Fruit fly (Drosophila melanogaster) whole organism, embryonic: ENCODE data around the gene CG14965.

ENCODE experiments used
- Atf-2 ChIP-seq: fragments of 200-800 bp; sonication (Bioruptor generic); optimal IDR thresholded peaks from 2 replicates; lab custom pipeline; 2016; ENCODE audit warnings: missing biosample characterization, missing genetic modification characterization
- BEAF-32 ChIP-seq: fragments of 200-800 bp; sonication (Bioruptor generic); optimal IDR thresholded peaks from 3 replicates; lab custom pipeline; 2017; ENCODE audit warnings: missing biosample characterization, missing genetic modification characterization, mild to moderate bottlenecking, moderate library complexity, missing genetic modification reagents
- CG12071 ChIP-seq: fragments of 200-800 bp; sonication (Bioruptor generic); optimal IDR thresholded peaks from 3 replicates; lab custom pipeline; 2018; ENCODE audit warnings: missing biosample characterization, mild to moderate bottlenecking, missing genetic modification characterization
- CG12104 ChIP-seq: fragments of 200-800 bp; sonication (Bioruptor generic); optimal IDR thresholded peaks from 3 replicates; lab custom pipeline; 2016; ENCODE audit warnings: missing biosample characterization, missing genetic modification characterization
- CG13424 ChIP-seq: fragments of 200-800 bp; sonication (Bioruptor generic); optimal IDR thresholded peaks from 2 replicates; lab custom pipeline; 2019; ENCODE audit warnings: missing biosample characterization, mild to moderate bottlenecking, missing genetic modification characterization, moderate library complexity
- CG15011 ChIP-seq: fragments of 200-800 bp; sonication (Bioruptor generic); optimal IDR thresholded peaks from 3 replicates; lab custom pipeline; 2018; ENCODE audit warnings: missing biosample characterization, mild to moderate bottlenecking, missing genetic modification characterization
- CG15269 ChIP-seq: fragments of 200-800 bp; sonication (Bioruptor generic); optimal IDR thresholded peaks from 2 replicates; lab custom pipeline; 2018; ENCODE audit warnings: missing biosample characterization, mild to moderate bottlenecking, missing genetic modification characterization, moderate library complexity
- CG17328 ChIP-seq: fragments of 200-800 bp; sonication (Bioruptor generic); IDR thresholded peaks from 2 replicates; pipeline ENCODE4 v1.3.6; 2022; ENCODE audit warnings: missing biosample characterization, missing genetic modification characterization
- CG17612 ChIP-seq: fragments of 200-800 bp; sonication (Bioruptor generic); IDR thresholded peaks from 2 replicates; pipeline ENCODE4 v1.3.6; 2022; ENCODE audit warnings: missing biosample characterization, missing genetic modification characterization
- CG2129 ChIP-seq: fragments of 200-800 bp; sonication (Bioruptor generic); IDR thresholded peaks from 2 replicates; pipeline ENCODE4 v1.3.6; 2022; ENCODE audit warnings: missing biosample characterization, missing genetic modification characterization; ENCODE audit not compliant: partially characterized antibody
- CG2712 ChIP-seq: fragments of 200-800 bp; optimal IDR thresholded peaks from 3 replicates; lab custom pipeline; 2019; ENCODE audit warnings: missing biosample characterization, mild to moderate bottlenecking, missing genetic modification characterization, moderate library complexity
- CG30020 ChIP-seq: fragments of 200-800 bp; optimal IDR thresholded peaks from 2 replicates; lab custom pipeline; 2019; ENCODE audit warnings: missing biosample characterization, mild to moderate bottlenecking, missing genetic modification characterization, moderate library complexity
- CG3281 ChIP-seq: fragments of 200-800 bp; sonication (Bioruptor generic); optimal IDR thresholded peaks from 3 replicates; lab custom pipeline; 2017; ENCODE audit warnings: missing biosample characterization, mild to moderate bottlenecking, missing genetic modification characterization
- CG3995 ChIP-seq: fragments of 200-800 bp; sonication (Bioruptor generic); optimal IDR thresholded peaks from 3 replicates; lab custom pipeline; 2016; ENCODE audit warnings: missing biosample characterization, missing genetic modification characterization
- CG5180 ChIP-seq: fragments of 200-800 bp; sonication (Bioruptor generic); optimal IDR thresholded peaks from 3 replicates; lab custom pipeline; 2017; ENCODE audit warnings: missing biosample characterization, missing genetic modification characterization, mild to moderate bottlenecking, moderate library complexity, missing genetic modification reagents
- CG9727 ChIP-seq: fragments of 200-800 bp; sonication (Bioruptor generic); optimal IDR thresholded peaks from 3 replicates; lab custom pipeline; 2017; ENCODE audit warnings: missing biosample characterization, mild to moderate bottlenecking, missing genetic modification characterization
- CTCF ChIP-seq: fragments of 200-800 bp; sonication (Bioruptor generic); optimal IDR thresholded peaks from 2 replicates; lab custom pipeline; 2017; ENCODE audit warnings: missing biosample characterization, mild to moderate bottlenecking, missing genetic modification characterization, moderate library complexity
- Ets65A ChIP-seq: fragments of 200-800 bp; sonication (Bioruptor generic); peaks from one replicate; lab custom pipeline; 2016; ENCODE audit warnings: missing biosample characterization, missing genetic modification characterization
- Fer2 ChIP-seq: fragments of 200-800 bp; sonication (Bioruptor generic); optimal IDR thresholded peaks from 2 replicates; lab custom pipeline; 2018; ENCODE audit warnings: missing biosample characterization, mild to moderate bottlenecking, missing genetic modification characterization, moderate library complexity
- Hmx ChIP-seq: fragments of 200-800 bp; sonication (Bioruptor generic); optimal IDR thresholded peaks from 2 replicates; lab custom pipeline; 2016; ENCODE audit warnings: missing biosample characterization, missing genetic modification characterization
- Kr ChIP-seq: fragments of 200-800 bp; sonication (Bioruptor generic); optimal IDR thresholded peaks from 2 replicates; lab custom pipeline; 2017; ENCODE audit warnings: missing biosample characterization, mild to moderate bottlenecking, missing genetic modification characterization
- NC2β ChIP-seq: fragments of 200-800 bp; sonication (Bioruptor generic); optimal IDR thresholded peaks from 2 replicates; lab custom pipeline; 2016; ENCODE audit warnings: missing biosample characterization, missing genetic modification characterization
- NK7.1 ChIP-seq: fragments of 200-800 bp; sonication (Bioruptor generic); optimal IDR thresholded peaks from 3 replicates; lab custom pipeline; 2016; ENCODE audit warnings: missing biosample characterization, missing genetic modification characterization
- Nf-YB ChIP-seq: fragments of 200-800 bp; sonication (Bioruptor generic); optimal IDR thresholded peaks from 3 replicates; lab custom pipeline; 2019; ENCODE audit warnings: missing biosample characterization, mild to moderate bottlenecking, missing genetic modification characterization, moderate library complexity
- Nf-YC ChIP-seq: fragments of 200-800 bp; optimal IDR thresholded peaks from 3 replicates; lab custom pipeline; 2019; ENCODE audit warnings: missing biosample characterization, mild to moderate bottlenecking, missing genetic modification characterization, moderate library complexity
- Poxn ChIP-seq: fragments of 200-800 bp; sonication (Bioruptor generic); IDR thresholded peaks from 2 replicates; pipeline ENCODE4 v1.3.6; 2022; ENCODE audit warnings: missing biosample characterization, missing genetic modification characterization
- Ravus ChIP-seq: fragments of 200-800 bp; sonication (Bioruptor generic); IDR thresholded peaks from 2 replicates; pipeline ENCODE4 v1.3.6; 2022; ENCODE audit warnings: missing biosample characterization, missing genetic modification characterization
- Sin3A ChIP-seq: fragments of >200 bp; optimal IDR thresholded peaks from 2 replicates; lab custom pipeline; 2018
- Vsx1 ChIP-seq: fragments of 200-800 bp; sonication (Bioruptor generic); optimal IDR thresholded peaks from 2 replicates; lab custom pipeline; 2017; ENCODE audit warnings: missing biosample characterization, mild to moderate bottlenecking, missing genetic modification characterization, missing genetic modification reagents
- al ChIP-seq: fragments of 200-800 bp; sonication (Bioruptor generic); IDR thresholded peaks from 2 replicates; pipeline ENCODE4 v1.3.6; 2022; ENCODE audit warnings: missing biosample characterization, missing genetic modification characterization
- corto ChIP-seq: fragments of 200-800 bp; sonication (Bioruptor generic); optimal IDR thresholded peaks from 2 replicates; lab custom pipeline; 2016; ENCODE audit warnings: missing biosample characterization, mild to moderate bottlenecking, missing genetic modification characterization, moderate library complexity
- croc ChIP-seq: fragments of 200-800 bp; sonication (Bioruptor generic); conservative IDR thresholded peaks from 3 replicates; pipeline ENCODE4 v1.3.6; 2022; ENCODE audit warnings: missing biosample characterization, missing genetic modification characterization
- crol ChIP-seq: fragments of 200-800 bp; sonication (Bioruptor generic); IDR thresholded peaks from 2 replicates; pipeline ENCODE4 v1.3.6; 2022; ENCODE audit warnings: missing biosample characterization, missing genetic modification characterization
- cwo ChIP-seq: fragments of 200-800 bp; sonication (Bioruptor generic); optimal IDR thresholded peaks from 3 replicates; lab custom pipeline; 2017; ENCODE audit warnings: missing biosample characterization, missing genetic modification characterization, mild to moderate bottlenecking, moderate library complexity, missing genetic modification reagents
- ems ChIP-seq: fragments of 200-800 bp; sonication (Bioruptor generic); optimal IDR thresholded peaks from 3 replicates; lab custom pipeline; 2016; ENCODE audit warnings: missing biosample characterization, missing genetic modification characterization
- eve ChIP-seq, 2 experiments: fragments of >200 bp; optimal IDR thresholded peaks; 2 replicates each; lab custom pipeline; 2017; ENCODE audit warnings: missing biosample characterization in 2 of 2, missing genetic modification characterization in 2 of 2
- fd64A ChIP-seq: fragments of 200-800 bp; sonication (Bioruptor generic); optimal IDR thresholded peaks from 3 replicates; lab custom pipeline; 2018; ENCODE audit warnings: missing biosample characterization, mild to moderate bottlenecking, missing genetic modification characterization
- h ChIP-seq: fragments of >200 bp; optimal IDR thresholded peaks from 2 replicates; lab custom pipeline; 2017
- lov ChIP-seq, 2 experiments: fragments of 200-800 bp in 1 of 2; fragments of >200 bp in 1 of 2; sonication (Bioruptor generic) in 1 of 2; IDR thresholded peaks in 1 of 2; optimal IDR thresholded peaks in 1 of 2; 2 replicates in 1 of 2; 3 replicates in 1 of 2; pipeline versions ENCODE4 v1.3.6 to Lab custom; 2017 to 2022; ENCODE audit warnings: missing biosample characterization in 1 of 2, missing genetic modification characterization in 1 of 2
- nerfin-1 ChIP-seq: fragments of 200-800 bp; sonication (Bioruptor generic); optimal IDR thresholded peaks from 3 replicates; lab custom pipeline; 2019; ENCODE audit warnings: missing biosample characterization, mild to moderate bottlenecking, missing genetic modification characterization, moderate library complexity
- odd ChIP-seq: fragments of 200-800 bp; sonication (Bioruptor generic); optimal IDR thresholded peaks from 2 replicates; lab custom pipeline; 2017; ENCODE audit warnings: missing biosample characterization, mild to moderate bottlenecking, missing genetic modification characterization
- peb ChIP-seq: fragments of 200-800 bp; sonication (Bioruptor generic); IDR thresholded peaks from 2 replicates; pipeline ENCODE4 v1.3.6; 2022; ENCODE audit warnings: missing biosample characterization, missing genetic modification characterization
- prd ChIP-seq, 3 experiments: fragments of >200 bp in 2 of 3; fragments of 200-800 bp in 1 of 3; sonication (Bioruptor generic) in 1 of 3; optimal IDR thresholded peaks in 2 of 3; IDR thresholded peaks in 1 of 3; 2 replicates in 2 of 3; 3 replicates in 1 of 3; pipeline versions ENCODE4 v1.3.6 to Lab custom; 2017 to 2022; ENCODE audit warnings: missing biosample characterization in 1 of 3, missing genetic modification characterization in 1 of 3
- row ChIP-seq: fragments of 200-800 bp; sonication (Bioruptor generic); IDR thresholded peaks from 3 replicates; pipeline ENCODE4 v1.3.6; 2022; ENCODE audit warnings: missing biosample characterization, missing genetic modification characterization
- run ChIP-seq: fragments of 200-800 bp; sonication (Bioruptor generic); optimal IDR thresholded peaks from 3 replicates; lab custom pipeline; 2018; ENCODE audit warnings: missing biosample characterization, mild to moderate bottlenecking, missing genetic modification characterization
- scrt ChIP-seq: fragments of 200-800 bp; sonication (Bioruptor generic); optimal IDR thresholded peaks from 2 replicates; lab custom pipeline; 2018; ENCODE audit warnings: missing biosample characterization, mild to moderate bottlenecking, missing genetic modification characterization, moderate library complexity
- sens-2 ChIP-seq: fragments of 200-800 bp; sonication (Bioruptor generic); IDR thresholded peaks from 2 replicates; pipeline ENCODE4 v1.3.6; 2022; ENCODE audit warnings: missing biosample characterization, missing genetic modification characterization
- slbo ChIP-seq: fragments of 200-800 bp; sonication (Bioruptor generic); IDR thresholded peaks from 2 replicates; pipeline ENCODE4 v1.3.6; 2022; ENCODE audit warnings: missing biosample characterization, missing genetic modification characterization
- tgo ChIP-seq: fragments of 200-800 bp; sonication (Bioruptor generic); IDR thresholded peaks from 3 replicates; pipeline ENCODE4 v1.3.6; 2022; ENCODE audit warnings: missing biosample characterization, missing genetic modification characterization

Gene CG14965

DNA sequence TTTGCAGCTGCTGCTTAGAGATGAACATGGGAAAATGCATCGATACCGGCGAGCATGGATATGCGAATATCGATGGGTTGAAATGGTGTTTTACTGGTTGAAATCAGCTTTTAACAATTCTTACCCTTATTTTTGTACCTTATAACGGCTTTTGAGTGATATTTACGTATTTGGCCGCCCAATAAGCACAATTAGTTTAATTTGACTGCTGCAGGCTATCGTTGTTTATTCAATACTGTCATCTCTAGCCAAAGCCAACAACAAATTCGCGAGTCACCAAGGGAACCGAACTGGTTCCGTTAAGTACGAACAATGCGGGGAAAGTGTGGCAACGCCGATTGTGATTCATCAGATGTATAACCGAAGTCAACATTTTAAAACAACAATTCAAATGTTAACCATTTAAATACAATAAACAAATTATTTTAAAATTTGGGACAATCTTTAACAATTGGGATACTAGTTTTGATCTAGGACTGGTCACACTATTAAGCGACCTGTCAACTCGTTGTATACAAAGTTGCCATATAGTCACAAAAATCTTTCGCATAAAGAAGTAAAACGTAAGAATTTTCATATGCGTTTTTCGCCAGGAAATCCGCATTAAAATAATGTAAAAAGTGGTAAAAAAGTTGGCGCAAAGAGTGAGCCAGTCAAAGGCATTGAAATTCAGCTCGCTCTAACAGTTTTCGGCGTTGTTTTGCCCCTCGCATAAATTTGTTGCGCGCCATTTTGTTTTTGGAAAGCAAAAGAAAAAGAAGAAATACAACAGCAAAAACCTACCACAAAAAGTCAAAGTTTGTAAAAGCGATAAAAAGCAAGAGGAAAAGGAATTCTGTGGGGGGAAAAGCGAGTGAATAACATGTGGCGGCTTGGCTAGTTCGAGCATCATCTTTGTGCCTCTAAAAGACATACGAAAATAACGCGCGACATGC is 43.9 kb downstream of the CG14965 start, which contains the start of the genes Usp5 and BtbVII (continued):
- TF ChIP-seq al (GFP tag; lab: Robert Waterston, UW) = peak; percentile 36; the same call in 1 of the 2 replicates
- peak; percentile 64 for TF ChIP-seq slbo (GFP tag; lab: Robert Waterston, UW)
- TF ChIP-seq CG17612 (GFP tag; lab: Robert Waterston, UW) = no peak
- no peak for TF ChIP-seq fd64A (GFP tag; lab: Kevin White, UChicago)
- TF ChIP-seq corto = peak; percentile 27
- peak; percentile 60; the same call in 1 of the 3 replicates for TF ChIP-seq tgo (GFP tag; lab: Robert Waterston, UW)
- TF ChIP-seq Poxn (GFP tag; lab: Robert Waterston, UW) = no peak
- peak; percentile 95 for TF ChIP-seq BEAF-32
- TF ChIP-seq Vsx1 (GFP tag; lab: Kevin White, UChicago) = no peak
- no peak for TF ChIP-seq prd (optimal IDR thresholded peaks at IDR 0.05; lab: Kevin White, UChicago)
- TF ChIP-seq prd (GFP tag; IDR thresholded peaks at IDR 0.05; lab: Robert Waterston, UW) = peak; percentile 62; the same call in 2 of the 3 replicates
- no peak for TF ChIP-seq lov (optimal IDR thresholded peaks at IDR 0.05; lab: Kevin White, UChicago)
- no peak for TF ChIP-seq lov (GFP tag; IDR thresholded peaks at IDR 0.05; lab: Robert Waterston, UW)
- TF ChIP-seq NC2β (GFP tag; lab: Kevin White, UChicago) = peak; percentile 59
- TF ChIP-seq h (lab: Kevin White, UChicago) = no peak
- peak; percentile 10 for TF ChIP-seq nerfin-1 (tag; lab: Kevin White, UChicago)
- peak; percentile 24 for TF ChIP-seq CG5180 (GFP tag; lab: Kevin White, UChicago)
- TF ChIP-seq CG9727 = peak; percentile 65
- 0 out of 3 replicates have a peak, but pooled peaks have one; percentile 39 for TF ChIP-seq croc (GFP tag; lab: Robert Waterston, UW)
- no peak for TF ChIP-seq CG12104 (GFP tag; lab: Kevin White, UChicago)
- peak; percentile 96 for TF ChIP-seq CG2129 (GFP tag; lab: Robert Waterston, UW)
- TF ChIP-seq eve (GFP tag; optimal IDR thresholded peaks at IDR 0.05; lab: Kevin White, UChicago) = no peak
- no peak for TF ChIP-seq CTCF (GFP tag; lab: Kevin White, UChicago)
- TF ChIP-seq Ets65A (GFP tag; lab: Kevin White, UChicago) = peak; percentile 91
- no peak for TF ChIP-seq Kr (GFP tag; lab: Kevin White, UChicago)
- TF ChIP-seq CG15269 = peak; percentile 39
- TF ChIP-seq odd (GFP tag; lab: Kevin White, UChicago) = no peak
- no peak for TF ChIP-seq Ravus (GFP tag; lab: Robert Waterston, UW)
- no peak for TF ChIP-seq run (tag; lab: Kevin White, UChicago)
- peak; percentile 67 for TF ChIP-seq ems
- TF ChIP-seq Sin3A = peak; percentile 90
- TF ChIP-seq cwo (GFP tag; lab: Kevin White, UChicago) = no peak
- TF ChIP-seq peb = 0 out of 2 replicates have a peak, but pooled peaks have one; percentile 17
- peak; percentile 44 for TF ChIP-seq CG3281 (GFP tag; lab: Kevin White, UChicago)
- TF ChIP-seq CG17328 (GFP tag; lab: Robert Waterston, UW) = peak; percentile 30; the same call in 1 of the 2 replicates
- no peak for TF ChIP-seq crol (GFP tag; lab: Robert Waterston, UW)
- TF ChIP-seq row (GFP tag; lab: Robert Waterston, UW) = peak; percentile 90
- no peak for TF ChIP-seq CG15011 (GFP tag; lab: Kevin White, UChicago)
- TF ChIP-seq CG2712 (tag; lab: Kevin White, UChicago) = peak; percentile 46
- peak; percentile 34 for TF ChIP-seq Nf-YB (GFP tag; lab: Kevin White, UChicago)
- TF ChIP-seq scrt (GFP tag; lab: Kevin White, UChicago) = no peak
- peak; percentile 50 for TF ChIP-seq CG30020 (tag; lab: Kevin White, UChicago)
- peak; percentile 2 for TF ChIP-seq Nf-YC (tag; lab: Kevin White, UChicago)
- no peak for TF ChIP-seq Hmx (GFP tag; lab: Kevin White, UChicago)
- TF ChIP-seq Fer2 = no peak
- no peak for TF ChIP-seq CG12071 (GFP tag; lab: Kevin White, UChicago)
- peak; percentile 64 for TF ChIP-seq CG13424
- peak; percentile 32 for TF ChIP-seq NK7.1 (GFP tag; lab: Kevin White, UChicago)
- peak; percentile 10 for TF ChIP-seq Atf-2 (GFP tag; lab: Kevin White, UChicago)
- peak; percentile 29 for TF ChIP-seq CG3995 (GFP tag; lab: Kevin White, UChicago)
- no peak for TF ChIP-seq sens-2 (GFP tag; lab: Robert Waterston, UW)
